Fruit fly (Drosophila melanogaster) whole organism, pupa: ENCODE data around the gene Mics1.

ENCODE experiments used
- CG10348 ChIP-seq: fragments of 200-800 bp; sonication (Bioruptor generic); IDR thresholded peaks from 2 replicates; pipeline ENCODE4 v1.3.6; 2022; ENCODE audit warnings: missing biosample characterization, missing genetic modification characterization
- CG12605 ChIP-seq: fragments of 200-800 bp; sonication (Bioruptor generic); IDR thresholded peaks from 2 replicates; pipeline ENCODE4 v1.3.6; 2022; ENCODE audit warnings: missing biosample characterization, missing genetic modification characterization
- CG13204 ChIP-seq: fragments of 200-800 bp; sonication (Bioruptor generic); optimal IDR thresholded peaks from 2 replicates; lab custom pipeline; 2018; ENCODE audit warnings: missing biosample characterization, mild to moderate bottlenecking, missing genetic modification characterization, moderate library complexity
- CG14655 ChIP-seq: fragments of 200-800 bp; sonication (Bioruptor generic); optimal IDR thresholded peaks from 3 replicates; lab custom pipeline; 2017; ENCODE audit warnings: mild to moderate bottlenecking, missing biosample characterization, missing genetic modification reagents, missing genetic modification characterization
- CG15710 ChIP-seq: fragments of 200-800 bp; sonication (Bioruptor generic); optimal IDR thresholded peaks from 2 replicates; lab custom pipeline; 2018; ENCODE audit warnings: missing biosample characterization, mild to moderate bottlenecking, missing genetic modification characterization, moderate library complexity
- CG17806 ChIP-seq: fragments of 200-800 bp; sonication (Bioruptor generic); optimal IDR thresholded peaks from 2 replicates; lab custom pipeline; 2018; ENCODE audit warnings: missing biosample characterization, mild to moderate bottlenecking, missing genetic modification characterization, moderate library complexity
- CG32121 ChIP-seq: fragments of 200-800 bp; sonication (Bioruptor generic); IDR thresholded peaks from 2 replicates; pipeline ENCODE4 v1.3.6; 2022; ENCODE audit warnings: missing biosample characterization, missing genetic modification characterization
- CG34367 ChIP-seq: fragments of 200-800 bp; sonication (Bioruptor generic); optimal IDR thresholded peaks from 2 replicates; lab custom pipeline; 2018; ENCODE audit warnings: missing biosample characterization, mild to moderate bottlenecking, missing genetic modification characterization
- CG4496 ChIP-seq: fragments of 200-800 bp; sonication (Bioruptor generic); IDR thresholded peaks from 3 replicates; pipeline ENCODE4 v1.3.6; 2022; ENCODE audit warnings: missing biosample characterization, missing genetic modification characterization
- CG8159 ChIP-seq: fragments of 200-800 bp; sonication (Bioruptor generic); optimal IDR thresholded peaks from 3 replicates; lab custom pipeline; 2018; ENCODE audit warnings: missing biosample characterization, mild to moderate bottlenecking, missing genetic modification characterization, moderate library complexity
- CG8301 ChIP-seq: fragments of 200-800 bp; sonication (Bioruptor generic); optimal IDR thresholded peaks from 2 replicates; lab custom pipeline; 2018; ENCODE audit warnings: missing biosample characterization, mild to moderate bottlenecking, missing genetic modification characterization
- CG9948 ChIP-seq: fragments of 200-800 bp; sonication (Bioruptor generic); optimal IDR thresholded peaks from 2 replicates; lab custom pipeline; 2018; ENCODE audit warnings: missing biosample characterization, mild to moderate bottlenecking, missing genetic modification characterization, moderate library complexity
- D1 ChIP-seq: fragments of 200-800 bp; sonication (Bioruptor generic); optimal IDR thresholded peaks from 2 replicates; lab custom pipeline; 2018; ENCODE audit warnings: missing biosample characterization, mild to moderate bottlenecking, missing genetic modification characterization, moderate library complexity
- EcR ChIP-seq: fragments of 200-800 bp; sonication (Bioruptor generic); optimal IDR thresholded peaks from 3 replicates; lab custom pipeline; 2019; ENCODE audit warnings: missing biosample characterization, missing genetic modification characterization, mild to moderate bottlenecking, moderate library complexity, missing genetic modification reagents
- Ets98B ChIP-seq: fragments of 200-800 bp; sonication (Bioruptor generic); IDR thresholded peaks from 2 replicates; pipeline ENCODE4 v1.3.6; 2022; ENCODE audit warnings: missing biosample characterization, missing genetic modification characterization
- Pif1A ChIP-seq: fragments of 200-800 bp; sonication (Bioruptor generic); optimal IDR thresholded peaks from 3 replicates; lab custom pipeline; 2016; ENCODE audit warnings: missing biosample characterization, missing genetic modification characterization
- Pif1B ChIP-seq: fragments of 200-800 bp; sonication (Bioruptor generic); optimal IDR thresholded peaks from 3 replicates; lab custom pipeline; 2016; ENCODE audit warnings: missing biosample characterization, missing genetic modification characterization
- Snoo ChIP-seq: fragments of 200-800 bp; sonication (Bioruptor generic); optimal IDR thresholded peaks from 3 replicates; lab custom pipeline; 2017; ENCODE audit warnings: missing biosample characterization, mild to moderate bottlenecking, missing genetic modification characterization, inconsistent platforms
- fd96Ca ChIP-seq: fragments of 200-800 bp; sonication (Bioruptor generic); IDR thresholded peaks from 3 replicates; pipeline ENCODE4 v1.3.6; 2022; ENCODE audit warnings: missing biosample characterization, missing genetic modification characterization
- gl ChIP-seq: fragments of 200-800 bp; sonication (Bioruptor generic); optimal IDR thresholded peaks from 2 replicates; lab custom pipeline; 2018; ENCODE audit warnings: missing biosample characterization, mild to moderate bottlenecking, missing genetic modification characterization
- rn ChIP-seq: fragments of 200-800 bp; sonication (Bioruptor generic); IDR thresholded peaks from 2 replicates; pipeline ENCODE4 v1.3.6; 2022; ENCODE audit warnings: missing biosample characterization, missing genetic modification characterization

The Mics1 gene

DNA sequence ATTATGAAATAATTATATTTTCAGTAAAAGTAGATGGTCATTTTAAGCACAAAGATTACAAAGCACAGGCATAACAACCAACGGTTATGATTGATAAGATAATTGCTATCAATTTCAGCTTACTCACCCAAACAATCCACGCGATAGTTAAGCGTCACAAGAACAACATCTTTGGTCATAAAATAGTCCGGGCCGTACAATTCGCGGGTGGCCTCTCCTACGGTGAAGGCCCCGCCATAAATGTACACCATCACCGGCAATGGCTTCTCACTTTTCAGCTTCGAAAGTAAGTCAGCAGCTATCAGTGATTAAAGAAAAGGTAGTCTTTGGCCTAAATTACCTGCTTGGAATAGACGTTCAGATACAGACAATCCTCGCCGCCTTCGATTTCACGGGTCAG lies 33.4 kb upstream of the Mics1 start:
- TF ChIP-seq CG34367 (no peak), Pif1A (no peak), fd96Ca (GFP tag; lab: Robert Waterston, UW) (no peak), CG4496 (no peak), CG32121 (GFP tag; lab: Robert Waterston, UW) (no peak), rn (no peak), Pif1B (GFP tag; lab: Kevin White, UChicago) (no peak), CG8301 (tag; lab: Kevin White, UChicago) (no peak), CG12605 (GFP tag; lab: Robert Waterston, UW) (no peak), CG13204 (no peak), Ets98B (GFP tag; lab: Robert Waterston, UW) (no peak), CG8159 (tag; lab: Kevin White, UChicago) (no peak), CG15710 (tag; lab: Kevin White, UChicago) (no peak), CG14655 (no peak), CG10348 (GFP tag; lab: Robert Waterston, UW) (no peak), CG9948 (tag; lab: Kevin White, UChicago) (no peak), D1 (tag; lab: Kevin White, UChicago) (no peak), CG17806 (tag; lab: Kevin White, UChicago) (no peak), EcR (GFP tag; lab: Kevin White, UChicago) (no peak)
- TF ChIP-seq, all 21 proteins: peak for 0

DNA sequence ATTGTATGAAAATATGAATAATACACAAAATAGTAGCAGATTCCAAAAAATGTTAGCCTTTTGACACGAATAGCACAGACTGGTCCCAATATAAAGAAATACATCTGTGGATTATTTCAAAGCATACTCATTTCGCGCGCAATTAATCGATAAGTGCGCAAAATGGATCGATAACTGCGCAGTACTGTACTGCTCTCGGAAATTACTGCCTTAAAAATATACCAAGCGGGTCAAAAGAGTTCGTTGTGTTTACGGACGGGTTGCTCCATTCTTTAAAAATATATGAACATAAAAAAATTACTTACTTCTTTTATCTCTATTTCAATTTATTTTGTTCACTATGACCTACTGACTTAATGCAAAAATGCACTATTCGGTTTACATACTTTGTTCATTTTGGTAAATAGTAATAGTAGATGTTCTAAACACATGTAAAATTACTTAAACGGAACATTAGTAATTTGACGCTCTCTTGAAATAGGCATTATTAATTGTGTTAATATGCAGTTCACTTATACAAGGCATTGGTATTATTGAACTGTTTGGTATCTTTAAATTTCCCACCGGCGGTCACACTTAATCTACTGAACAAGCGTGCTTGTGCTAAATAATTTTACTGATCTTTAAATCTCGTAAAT lies 28.1 kb upstream of the Mics1 start, which contains the start of the genes Rtnl2 and alphaTub84D:
Gene Rtnl2 (minus strand): TSS at position 58 of the 638 bp plus-strand sequence.
Gene alphaTub84D (plus strand): TSS at position 570 of the 638 bp plus-strand sequence.
- TF ChIP-seq Pif1A (no peak), CG4496 (no peak), CG8301 (tag; lab: Kevin White, UChicago) (no peak), CG12605 (GFP tag; lab: Robert Waterston, UW) (no peak), CG34367 (no peak), fd96Ca (GFP tag; lab: Robert Waterston, UW) (no peak), CG32121 (GFP tag; lab: Robert Waterston, UW) (no peak), CG15710 (tag; lab: Kevin White, UChicago) (no peak), Pif1B (GFP tag; lab: Kevin White, UChicago) (no peak), EcR (GFP tag; lab: Kevin White, UChicago) (no peak), Ets98B (GFP tag; lab: Robert Waterston, UW) (no peak), rn (no peak), CG9948 (tag; lab: Kevin White, UChicago) (no peak), CG13204 (no peak), CG17806 (tag; lab: Kevin White, UChicago) (no peak)

DNA sequence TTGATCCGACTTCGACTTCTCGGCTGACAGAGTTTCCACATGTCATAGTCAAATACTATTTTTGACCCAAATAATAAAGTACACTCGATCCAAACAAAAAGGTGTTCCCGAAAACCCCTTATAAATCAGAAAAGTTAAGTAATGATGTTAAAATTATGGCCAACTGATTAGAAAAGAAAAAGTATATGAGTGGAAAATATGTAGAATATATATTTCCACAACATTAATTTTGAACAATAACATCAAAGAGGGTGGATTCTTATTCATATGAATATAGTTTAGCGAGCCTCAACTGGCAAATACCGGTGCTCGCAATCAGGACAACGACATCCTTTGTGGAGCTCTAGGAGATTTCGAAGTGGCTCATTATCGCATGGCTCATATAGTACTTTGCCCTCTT lies 26.5 kb upstream of the Mics1 start, which contains the start of gene alpha-Est6:
Gene alpha-Est6 (minus strand): TSS at position 101 of the 400 bp plus-strand sequence.
- TF ChIP-seq EcR (GFP tag; lab: Kevin White, UChicago): no peak
- no peak for TF ChIP-seq CG32121 (GFP tag; lab: Robert Waterston, UW)
- no peak for TF ChIP-seq CG8159 (tag; lab: Kevin White, UChicago)
- no peak for TF ChIP-seq CG4496
- no peak for TF ChIP-seq Pif1B (GFP tag; lab: Kevin White, UChicago)
- no peak for TF ChIP-seq fd96Ca (GFP tag; lab: Robert Waterston, UW)
- no peak for TF ChIP-seq Snoo (tag; lab: Kevin White, UChicago)
- no peak for TF ChIP-seq CG9948 (tag; lab: Kevin White, UChicago)
- no peak for TF ChIP-seq Ets98B (GFP tag; lab: Robert Waterston, UW)
- TF ChIP-seq CG10348 (GFP tag; lab: Robert Waterston, UW): no peak
- no peak for TF ChIP-seq CG15710 (tag; lab: Kevin White, UChicago)
- TF ChIP-seq CG12605 (GFP tag; lab: Robert Waterston, UW): no peak
- TF ChIP-seq gl (tag; lab: Kevin White, UChicago): no peak
- TF ChIP-seq CG13204: no peak
- TF ChIP-seq CG14655: no peak

DNA sequence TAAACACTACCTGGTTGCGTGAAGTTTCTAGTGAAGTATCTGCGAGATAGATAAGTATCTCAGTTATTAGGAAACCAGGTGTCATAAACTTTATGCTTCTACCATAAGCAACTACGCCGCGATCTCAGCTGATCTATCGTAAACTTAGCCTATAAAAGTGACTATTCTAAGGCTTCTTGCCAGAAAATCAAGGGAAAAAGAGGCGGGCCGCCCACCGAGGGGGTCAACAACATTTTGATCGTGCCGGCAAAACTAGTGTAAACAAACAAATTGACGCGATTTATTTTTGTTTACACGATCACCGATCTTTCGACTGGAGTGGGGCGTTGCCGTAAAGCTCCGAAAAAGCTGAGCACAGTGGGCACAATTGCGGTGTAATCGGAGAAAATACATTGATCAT lies 22.0 kb upstream of the Mics1 start:
- TF ChIP-seq Pif1A: no peak
- no peak for TF ChIP-seq CG32121 (GFP tag; lab: Robert Waterston, UW)
- no peak for TF ChIP-seq CG4496
- TF ChIP-seq CG13204: no peak
- TF ChIP-seq CG8159 (tag; lab: Kevin White, UChicago): no peak
- no peak for TF ChIP-seq CG15710 (tag; lab: Kevin White, UChicago)
- TF ChIP-seq Snoo (tag; lab: Kevin White, UChicago): no peak
- TF ChIP-seq CG10348 (GFP tag; lab: Robert Waterston, UW): no peak
- TF ChIP-seq Pif1B (GFP tag; lab: Kevin White, UChicago): no peak
- TF ChIP-seq EcR (GFP tag; lab: Kevin White, UChicago): no peak
- no peak for TF ChIP-seq gl (tag; lab: Kevin White, UChicago)
- no peak for TF ChIP-seq CG34367
- no peak for TF ChIP-seq CG12605 (GFP tag; lab: Robert Waterston, UW)
- no peak for TF ChIP-seq Ets98B (GFP tag; lab: Robert Waterston, UW)
- TF ChIP-seq fd96Ca (GFP tag; lab: Robert Waterston, UW): no peak
- TF ChIP-seq CG14655: no peak
- no peak for TF ChIP-seq rn
- no peak for TF ChIP-seq CG9948 (tag; lab: Kevin White, UChicago)
- no peak for TF ChIP-seq CG8301 (tag; lab: Kevin White, UChicago)
- no peak for TF ChIP-seq CG17806 (tag; lab: Kevin White, UChicago)

DNA sequence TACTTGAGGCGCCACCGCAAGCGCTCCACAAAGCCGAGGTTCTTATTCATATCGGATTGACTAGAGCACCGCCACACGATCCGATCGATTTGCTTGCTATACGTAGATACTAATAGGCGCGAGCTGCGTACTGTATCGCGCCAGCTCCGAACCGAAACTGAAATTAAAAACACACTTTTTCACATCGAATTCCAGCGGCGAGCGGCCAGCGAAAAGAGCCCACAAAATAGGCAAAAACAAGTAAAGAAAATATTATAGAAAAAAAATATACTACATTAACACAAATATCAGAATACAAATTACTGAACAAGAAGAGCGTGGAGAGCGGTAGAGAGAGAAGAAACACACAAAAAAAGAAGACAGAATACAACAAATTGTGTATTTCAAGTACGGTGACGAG lies 21.4 kb upstream of the Mics1 start, which contains the start of gene alpha-Est7:
Gene alpha-Est7 (minus strand): TSS at position 160 of the 400 bp plus-strand sequence.
- TF ChIP-seq CG8301 (tag; lab: Kevin White, UChicago) (no peak), D1 (tag; lab: Kevin White, UChicago) (no peak), Ets98B (GFP tag; lab: Robert Waterston, UW) (no peak), CG12605 (GFP tag; lab: Robert Waterston, UW) (no peak; the same call in 1 of the 2 replicates), CG14655 (no peak), CG34367 (no peak), Snoo (tag; lab: Kevin White, UChicago) (no peak), EcR (GFP tag; lab: Kevin White, UChicago) (no peak)
